Fruit fly (Drosophila melanogaster) S2 (cell line): ENCODE results near the gene nur.
A peak's percentile ranks its signal among the peaks of the same experiment; 100 is the strongest.

Experiments used
- CG8478 ChIP-seq: fragments of >200 bp; optimal IDR thresholded peaks from 2 replicates; lab custom pipeline; 2018
- CTCF ChIP-seq, 2 experiments: fragments of >200 bp; optimal IDR thresholded peaks; 2 replicates each; lab custom pipeline; 2018

Gene nur

DNA sequence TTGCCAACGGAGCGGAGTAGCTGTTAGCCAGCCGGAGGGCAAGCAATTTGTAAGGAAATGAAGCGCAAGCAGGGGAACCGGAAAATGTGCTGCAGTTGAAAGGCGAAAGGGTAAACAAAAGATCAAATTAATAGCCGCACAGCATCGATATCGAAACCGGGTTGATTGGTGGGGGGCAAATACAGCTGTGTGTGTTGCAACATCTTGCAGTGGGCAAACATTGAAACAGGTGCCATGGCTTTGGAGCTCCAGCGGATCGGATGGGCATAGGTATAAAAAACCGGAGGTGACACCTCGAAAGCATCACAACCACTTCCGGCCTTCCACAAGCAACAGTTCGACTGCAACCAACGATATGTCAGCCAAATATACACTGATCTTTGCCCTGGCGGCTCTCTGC, at the start of gene nur:
Gene nur, plus strand, starts transcription at position 301 of the 400 bp plus-strand sequence.
- no peak for TF ChIP-seq CTCF (optimal IDR thresholded peaks at IDR 0.05; lab: Kevin White, UChicago)
- TF ChIP-seq CG8478, result no peak

DNA sequence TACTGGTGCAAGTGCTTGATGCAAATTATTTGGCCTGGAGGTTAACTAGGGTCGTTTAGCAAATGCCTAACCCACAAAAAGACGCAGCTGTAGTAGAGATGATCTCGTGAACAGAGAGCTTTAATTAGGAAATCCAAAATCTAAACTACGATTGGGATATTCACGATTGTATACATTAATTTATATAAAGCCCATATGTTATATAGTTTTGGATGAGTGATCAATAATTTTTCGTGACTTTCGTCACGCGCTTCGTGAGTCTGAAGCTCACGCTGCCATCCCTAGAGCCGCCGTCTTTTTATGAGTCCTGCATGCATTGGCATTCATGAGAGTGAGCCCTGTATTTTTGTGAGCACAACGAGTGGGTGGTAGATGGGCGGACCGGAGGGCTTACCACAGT, 36.9 kb upstream of the nur start:
- TF ChIP-seq CTCF (optimal IDR thresholded peaks at IDR 0.05; lab: Kevin White, UChicago) (no peak), CG8478 (no peak)

DNA sequence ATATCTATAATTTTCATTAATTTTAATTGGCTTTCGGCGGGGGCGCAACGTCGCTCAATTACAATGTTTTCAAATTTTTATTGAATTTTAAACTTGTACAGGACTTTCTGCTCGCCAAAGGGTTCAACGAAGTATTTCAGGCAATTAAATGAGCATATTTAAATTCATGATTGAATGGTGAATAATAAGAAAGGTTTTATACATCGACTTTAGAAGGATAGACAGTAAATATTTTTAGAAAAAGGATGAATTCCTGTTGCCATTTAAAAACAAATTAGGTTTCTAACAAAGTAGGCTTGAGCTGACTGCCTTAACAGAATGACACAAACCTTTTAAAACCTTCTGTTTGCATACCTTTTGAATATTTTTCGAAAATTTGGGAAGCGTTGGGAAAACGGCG, 28.0 kb upstream of the nur start, which contains the start of gene Gpo3:
Gene Gpo3, plus strand, starts transcription at position 301 of the 400 bp plus-strand sequence.
- no peak for TF ChIP-seq CTCF (optimal IDR thresholded peaks at IDR 0.05; lab: Kevin White, UChicago)
- TF ChIP-seq CG8478, result no peak

DNA sequence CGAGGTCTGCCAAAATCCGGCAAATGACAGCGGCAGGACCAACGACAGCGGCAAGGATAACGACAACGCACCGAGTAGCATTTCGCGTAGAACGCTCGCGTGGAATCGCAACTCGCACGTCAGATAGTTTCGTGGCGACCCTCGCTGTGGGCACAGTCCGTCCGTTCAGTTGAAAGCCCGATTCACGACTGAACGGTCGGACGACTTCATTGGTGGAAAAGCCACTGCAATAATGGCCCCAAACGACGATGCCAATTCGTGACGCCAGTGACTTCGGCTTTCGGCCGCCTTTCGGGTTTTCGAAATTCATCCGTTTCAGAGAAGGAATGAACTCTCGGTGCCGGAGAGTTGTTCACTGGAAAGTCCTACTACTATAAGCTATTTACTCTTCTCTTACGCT, 18.8 kb upstream of the nur start, which contains the start of gene DIP-kappa:
Gene DIP-kappa, minus strand, starts transcription at position 200 of the 400 bp plus-strand sequence.
- TF ChIP-seq CTCF (optimal IDR thresholded peaks at IDR 0.05; lab: Kevin White, UChicago) (no peak), CG8478 (no peak)

DNA sequence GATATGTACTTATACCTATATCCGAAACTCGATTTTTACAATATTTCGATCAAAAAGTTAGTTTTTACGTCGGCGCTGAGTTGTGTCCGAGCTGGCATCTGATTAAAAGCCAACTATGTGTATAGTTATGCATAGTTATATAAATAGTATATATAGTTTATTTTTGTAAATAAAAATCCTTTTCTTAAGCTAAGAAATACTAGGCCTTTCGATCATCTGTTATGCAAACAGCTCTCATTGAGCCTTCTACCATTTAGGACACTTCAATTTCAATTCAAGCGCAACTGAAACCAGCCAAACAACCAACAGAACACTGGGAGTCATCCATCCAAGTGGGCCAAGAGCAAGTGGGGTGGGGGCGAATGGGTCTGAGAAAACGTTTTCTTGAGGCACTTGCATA, 12.4 kb upstream of the nur start, which contains the start of gene CG9014:
Gene CG9014, minus strand, starts transcription at position 101 of the 400 bp plus-strand sequence.
- no peak for TF ChIP-seq CG8478
- no peak for TF ChIP-seq CTCF (optimal IDR thresholded peaks at IDR 0.05; lab: Kevin White, UChicago)

DNA sequence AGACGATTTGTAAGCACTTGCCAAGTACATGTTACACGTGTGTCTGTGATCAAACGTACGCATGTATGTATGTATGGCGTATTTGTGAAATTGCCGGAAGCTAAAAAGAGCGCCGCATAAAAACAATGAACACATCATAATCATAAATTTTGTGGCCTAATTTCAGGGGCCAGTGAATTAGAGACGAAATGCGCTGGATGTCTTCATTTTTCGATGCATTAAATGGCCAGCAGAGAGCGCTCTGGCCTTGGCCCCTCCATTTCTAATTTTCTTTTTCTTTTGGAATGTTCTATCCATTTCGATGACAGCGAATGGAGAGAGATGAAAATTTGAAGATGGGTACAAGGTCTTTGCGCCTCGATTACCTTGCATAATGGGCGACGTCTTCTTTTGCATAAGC, 3.7 kb upstream of the nur start:
- no peak for TF ChIP-seq CG8478
- TF ChIP-seq CTCF (optimal IDR thresholded peaks at IDR 0.05; lab: Kevin White, UChicago), result peak; percentile 56 to 68

DNA sequence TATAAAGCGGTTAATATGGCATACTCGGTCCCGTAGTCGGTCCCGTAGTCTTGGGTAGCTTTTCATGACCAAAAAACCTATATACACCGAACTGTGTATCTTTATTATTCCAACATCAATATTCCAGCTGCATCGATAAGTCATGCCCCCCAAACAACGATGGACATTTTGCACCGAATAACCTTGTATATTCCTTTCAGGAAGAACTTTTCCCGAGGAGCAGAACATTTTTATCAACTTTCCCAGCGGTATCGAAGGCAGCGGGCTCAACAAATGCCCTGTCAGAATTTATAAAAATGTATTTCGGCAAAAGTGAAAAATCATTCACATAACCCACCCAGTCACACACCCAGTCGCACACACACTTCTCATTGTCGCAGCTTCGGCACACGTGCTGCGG, 10.7 kb downstream of the nur start, which contains the start of gene TM9SF4:
Gene TM9SF4, plus strand, starts transcription at position 301 of the 400 bp plus-strand sequence.
- TF ChIP-seq CTCF (optimal IDR thresholded peaks at IDR 0.05; lab: Kevin White, UChicago) (no peak), CG8478 (no peak)

DNA sequence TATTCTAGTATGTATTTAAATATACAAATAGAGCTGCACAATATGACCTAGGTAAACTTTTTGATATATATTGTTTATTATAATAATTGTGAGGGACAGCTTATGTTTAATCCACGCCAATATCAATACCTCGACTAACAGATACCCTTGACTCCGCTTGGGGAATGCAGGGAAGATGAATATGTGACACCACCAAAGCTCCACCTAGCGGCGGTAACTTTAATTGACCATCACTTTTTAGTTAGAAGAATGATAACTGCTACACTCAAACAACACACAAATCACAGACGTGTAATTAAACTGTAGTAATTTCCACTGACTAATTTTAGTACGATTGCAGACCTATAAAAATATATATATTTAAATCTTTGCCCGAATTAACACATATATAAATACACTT, 27.2 kb downstream of the nur start:
- peak in 1 of 2 experiments; percentile 55 for TF ChIP-seq CTCF (optimal IDR thresholded peaks at IDR 0.05; lab: Kevin White, UChicago)
- TF ChIP-seq CG8478, result no peak

DNA sequence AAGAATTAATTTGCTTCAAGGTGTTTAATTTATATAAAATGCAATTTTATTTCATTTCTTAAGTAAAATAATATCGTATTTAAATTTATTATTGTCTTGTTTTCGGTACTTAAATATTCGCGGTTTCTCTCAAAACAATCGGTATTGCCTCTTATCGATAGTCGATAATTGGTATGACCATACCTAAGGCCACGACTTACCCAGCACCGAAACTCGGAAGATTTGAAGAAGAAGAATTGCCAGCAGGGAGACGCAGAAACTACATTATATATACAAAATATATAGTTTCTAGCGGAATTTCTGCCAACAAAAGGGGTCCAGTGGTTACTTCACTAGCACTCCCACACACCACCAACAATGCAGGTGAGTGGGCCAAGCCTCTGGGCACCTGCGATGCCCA, 34.9 kb downstream of the nur start:
- TF ChIP-seq CG8478, result no peak

DNA sequence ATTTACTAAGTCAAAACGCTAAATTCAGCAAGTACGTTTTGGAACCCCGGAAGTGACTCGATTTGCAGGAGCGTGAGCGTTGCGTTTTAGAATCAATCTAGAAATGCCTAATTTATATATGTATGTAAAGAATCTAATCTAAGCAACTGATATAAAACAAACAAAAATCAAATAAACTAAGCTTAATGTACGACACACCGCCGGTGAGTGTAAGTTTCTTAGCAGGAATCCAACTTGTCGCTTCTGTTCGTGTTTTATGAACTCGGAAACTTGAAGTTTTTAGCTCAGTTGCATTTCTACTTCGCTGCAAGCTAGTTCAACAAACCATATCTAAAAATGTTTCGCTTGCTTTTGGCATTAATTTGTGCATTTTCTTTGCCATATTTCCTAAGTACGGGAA, 37.8 kb downstream of the nur start, which contains the start of gene CG43376:
Gene CG43376, plus strand, starts transcription at position 301 of the 400 bp plus-strand sequence.
- TF ChIP-seq CG8478 (no peak), CTCF (optimal IDR thresholded peaks at IDR 0.05; lab: Kevin White, UChicago) (no peak)

DNA sequence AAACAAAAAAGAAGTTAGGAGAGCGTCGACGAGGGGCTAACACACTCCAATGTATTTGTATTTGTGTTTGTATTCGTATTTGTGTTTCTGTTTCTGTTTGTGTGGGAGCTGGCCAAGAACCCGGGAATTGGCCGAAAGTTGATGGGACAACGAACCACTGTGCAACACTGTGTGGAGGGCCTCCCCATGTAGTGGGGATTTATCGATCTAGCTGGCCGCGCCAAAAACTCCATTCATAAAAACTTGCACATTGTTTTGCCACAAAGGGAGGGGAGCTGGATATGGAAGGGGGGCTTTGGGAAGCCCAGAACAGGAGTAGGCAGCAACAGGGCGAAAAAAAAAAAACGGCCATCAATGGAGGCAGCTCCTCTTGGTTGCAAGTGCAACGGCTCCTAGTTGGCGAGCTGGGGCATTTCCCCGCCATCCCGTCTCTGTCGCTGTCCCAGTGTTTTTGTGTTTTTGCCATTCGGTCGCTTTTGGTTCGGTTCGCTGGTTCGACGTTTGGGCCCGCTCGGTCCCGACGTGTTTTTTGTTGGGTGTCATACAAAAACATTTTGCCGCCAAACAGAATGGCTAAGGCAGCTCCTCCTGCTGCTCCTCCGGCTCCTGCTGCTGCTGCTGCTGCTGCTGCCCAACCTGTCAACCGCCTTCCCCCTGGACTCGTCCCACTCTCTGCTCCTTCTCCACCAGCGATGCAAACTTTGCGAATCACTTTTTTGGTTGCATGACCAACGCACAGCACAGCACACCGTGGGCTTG, 41.2 kb downstream of the nur start:
- TF ChIP-seq CG8478, result no peak
- TF ChIP-seq CTCF (optimal IDR thresholded peaks at IDR 0.05; lab: Kevin White, UChicago), result no peak

DNA sequence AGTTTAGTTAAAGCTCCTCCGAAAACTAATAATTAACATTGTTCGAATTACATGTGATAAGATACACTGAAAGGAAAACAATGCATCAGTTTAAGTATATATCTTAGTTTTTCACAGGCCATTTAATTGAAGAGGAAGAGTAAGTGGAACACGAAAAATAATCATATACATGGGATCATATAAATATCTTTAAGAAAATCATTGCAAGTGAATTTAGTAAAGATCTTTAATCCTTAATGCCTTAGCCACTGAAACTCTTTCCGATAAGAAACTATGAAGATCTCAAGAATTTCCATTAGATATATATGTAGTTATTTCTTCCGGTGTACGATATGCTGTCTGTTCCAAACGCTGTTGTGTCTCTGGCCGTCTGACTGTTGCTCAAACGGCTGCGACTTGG, 42.7 kb downstream of the nur start:
- TF ChIP-seq CTCF (optimal IDR thresholded peaks at IDR 0.05; lab: Kevin White, UChicago) (no peak), CG8478 (no peak)

DNA sequence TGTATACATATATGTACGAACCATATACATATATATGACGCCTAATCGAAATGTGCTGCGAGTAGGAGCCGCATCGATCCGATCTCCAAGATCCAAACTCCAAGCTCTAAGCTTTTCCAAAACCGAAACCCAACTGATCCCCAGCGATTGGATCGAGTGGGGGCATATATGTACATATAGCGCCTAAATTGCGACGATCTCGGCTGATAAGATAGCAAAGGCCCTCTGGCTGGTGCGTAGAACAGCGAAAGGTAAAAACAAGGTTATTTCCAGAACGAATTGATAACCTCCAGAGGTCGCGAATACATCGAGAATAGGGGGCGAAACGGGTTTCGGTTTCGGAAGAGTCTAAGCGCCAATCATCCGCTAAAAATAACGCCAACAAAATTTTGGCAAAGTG, 43.2 kb downstream of the nur start:
- no peak for TF ChIP-seq CTCF (optimal IDR thresholded peaks at IDR 0.05; lab: Kevin White, UChicago)
- no peak for TF ChIP-seq CG8478

DNA sequence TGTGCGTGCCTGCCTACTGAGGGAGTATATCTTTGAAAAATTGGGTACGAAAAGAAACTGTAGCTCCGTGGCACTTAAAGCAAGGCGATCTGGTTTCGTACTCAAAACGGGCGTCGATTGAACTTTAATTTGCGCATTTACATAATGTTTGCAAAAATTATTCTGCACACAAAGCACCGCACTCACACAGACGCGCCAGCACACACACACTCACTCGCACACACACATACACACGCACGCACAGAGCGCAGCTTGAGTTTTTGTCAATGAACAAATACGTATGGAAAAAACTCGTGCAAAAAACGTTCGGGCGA, 43.8 kb downstream of the nur start:
- TF ChIP-seq CG8478, result no peak
- no peak for TF ChIP-seq CTCF (optimal IDR thresholded peaks at IDR 0.05; lab: Kevin White, UChicago)

DNA sequence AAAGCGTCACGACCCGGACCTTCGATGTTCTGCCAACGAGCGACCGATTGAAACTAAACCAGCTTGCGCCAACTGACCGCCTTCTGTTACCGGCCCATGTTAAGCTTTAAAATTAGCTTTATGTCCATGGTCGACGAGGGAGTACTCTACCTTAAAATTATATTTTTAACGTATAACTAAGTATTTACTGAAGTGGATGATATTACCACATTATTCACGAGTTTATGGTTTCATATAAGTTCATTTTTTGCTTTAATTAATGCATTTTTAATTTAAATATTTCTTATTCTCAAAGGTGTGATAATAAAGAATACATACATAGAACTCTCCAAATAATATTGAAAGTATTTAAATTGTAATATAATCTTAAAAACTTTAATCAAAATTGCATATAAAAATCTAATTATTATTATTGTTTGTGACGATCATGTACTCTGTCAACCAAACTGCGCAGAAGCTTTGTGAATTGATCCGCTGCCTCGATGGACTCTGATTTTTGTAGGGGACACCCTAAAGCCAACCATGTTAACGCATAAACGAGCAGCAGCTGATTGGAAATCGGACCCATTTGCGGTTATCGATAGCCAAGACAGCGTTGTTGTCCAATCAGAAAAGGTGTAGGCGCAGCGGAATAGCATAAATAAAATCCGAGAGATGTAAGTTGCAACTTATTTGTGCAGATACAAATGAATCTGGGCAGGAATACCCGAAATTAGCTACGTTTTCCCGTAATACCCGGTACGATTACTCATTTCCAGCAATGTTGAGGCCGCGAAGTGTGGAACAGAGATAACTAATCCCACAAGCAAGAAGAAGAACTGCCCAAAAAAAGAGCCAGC, 44.4 kb downstream of the nur start, which contains the start of the genes CG9008 and p38b:
Gene CG9008, minus strand, starts transcription at position 57 of the 839 bp plus-strand sequence.
Gene p38b, plus strand, starts transcription at position 581 of the 839 bp plus-strand sequence.
- no peak for TF ChIP-seq CG8478
- peak in 1 of 2 experiments; percentile 15 for TF ChIP-seq CTCF (optimal IDR thresholded peaks at IDR 0.05; lab: Kevin White, UChicago)
